Worm (Caenorhabditis elegans): ENCODE data around the gene D2007.1.
A peak's percentile ranks its signal among the peaks of the same experiment; 100 is the strongest.

D2007.1 gene

ce11 chrIII:8163788-8164423 is 8.6 kb downstream of the D2007.1 start, which contains the start of gene prp-8 (continued):
- TF ChIP-seq ztf-11 (tag; optimal IDR thresholded peaks at IDR 0.05) (peak in 1 of 2 experiments; percentile 55), nhr-47 (tag; optimal IDR thresholded peaks at IDR 0.05) (peak; percentile 84), lin-15B (tag; optimal IDR thresholded peaks at IDR 0.05) (peak; percentile 89), nhr-12 (tag; optimal IDR thresholded peaks at IDR 0.05) (no peak), vab-15 (tag; optimal IDR thresholded peaks at IDR 0.05) (peak; percentile 95), C04F5.9 (tag; optimal IDR thresholded peaks at IDR 0.05) (peak; percentile 35), ceh-82 (tag; optimal IDR thresholded peaks at IDR 0.05) (peak; percentile 82 to 96 (median 89)), snu-23 (GFP tag; optimal IDR thresholded peaks at IDR 0.05) (peak; percentile 94), sox-4 (tag; optimal IDR thresholded peaks at IDR 0.05) (peak; percentile 55), ceh-8 (GFP tag; optimal IDR thresholded peaks at IDR 0.05) (peak; percentile 44), pax-3 (tag; optimal IDR thresholded peaks at IDR 0.05) (peak; percentile 71), lin-35 (GFP tag; optimal IDR thresholded peaks at IDR 0.05) (peak; percentile 95), snpc-4 (tag; optimal IDR thresholded peaks at IDR 0.05) (no peak), efl-3 (GFP tag; optimal IDR thresholded peaks at IDR 0.05) (no peak), mep-1 (tag; optimal IDR thresholded peaks at IDR 0.05) (peak; percentile 96), ces-1 (GFP tag; optimal IDR thresholded peaks at IDR 0.05) (no peak), unc-86 (tag; optimal IDR thresholded peaks at IDR 0.05) (peak; percentile 80), aly-2 (tag; optimal IDR thresholded peaks at IDR 0.05) (peak; percentile 42), aha-1 (tag; optimal IDR thresholded peaks at IDR 0.05) (no peak), dpl-1 (GFP tag; optimal IDR thresholded peaks at IDR 0.05) (peak; percentile 92 to 95 (median 93)), mab-9 (GFP tag; IDR thresholded peaks at IDR 0.05) (peak; percentile 34; the same call in 1 of the 2 replicates), zag-1 (tag; optimal IDR thresholded peaks at IDR 0.05) (no peak), nhr-28 (tag; optimal IDR thresholded peaks at IDR 0.05) (no peak), unc-98 (GFP tag; IDR thresholded peaks at IDR 0.05) (no peak), swsn-7 (tag; optimal IDR thresholded peaks at IDR 0.05) (peak; percentile 87), lin-14 (GFP tag; optimal IDR thresholded peaks at IDR 0.05) (peak; percentile 93), jun-1 (tag; optimal IDR thresholded peaks at IDR 0.05) (peak; percentile 79), sup-37 (GFP tag; optimal IDR thresholded peaks at IDR 0.05) (peak; percentile 66), mdl-1 (tag; optimal IDR thresholded peaks at IDR 0.05) (peak in 1 of 2 experiments; percentile 87), egl-13 (tag; optimal IDR thresholded peaks at IDR 0.05) (peak; percentile 68), C34B4.2 (tag; optimal IDR thresholded peaks at IDR 0.05) (no peak), ama-1 (optimal IDR thresholded peaks at IDR 0.05) (peak; percentile 51), efl-1 (optimal IDR thresholded peaks at IDR 0.05) (peak; percentile 85 to 93), efl-1 (GFP tag; optimal IDR thresholded peaks at IDR 0.05 in 1 of 2) (peak; percentile 92 to 99), dsc-1 (tag; optimal IDR thresholded peaks at IDR 0.05) (peak; percentile 76), fos-1 (tag; optimal IDR thresholded peaks at IDR 0.05) (peak; percentile 67), F16B12.6 (tag; optimal IDR thresholded peaks at IDR 0.05) (peak; percentile 70), unc-130 (tag; optimal IDR thresholded peaks at IDR 0.05) (peak; percentile 99), lin-13 (GFP tag; optimal IDR thresholded peaks at IDR 0.05) (peak; percentile 88), mef-2 (tag; optimal IDR thresholded peaks at IDR 0.05) (peak; percentile 74), nhr-77 (tag; optimal IDR thresholded peaks at IDR 0.05) (peak; percentile 85), pag-3 (tag; optimal IDR thresholded peaks at IDR 0.05; ENCODE audit: borderline replicate concordance, insufficient read depth) (peak; percentile 62), ceh-90 (tag; optimal IDR thresholded peaks at IDR 0.05) (no peak), pqm-1 (tag; optimal IDR thresholded peaks at IDR 0.05) (no peak)

- TF ChIP-seq efl-1 (optimal IDR thresholded peaks at IDR 0.05) (no peak), efl-1 (GFP tag; optimal IDR thresholded peaks at IDR 0.05 in 1 of 2) (peak in 1 of 2 experiments; percentile 41), ceh-8 (GFP tag; optimal IDR thresholded peaks at IDR 0.05) (no peak), nhr-84 (tag; optimal IDR thresholded peaks at IDR 0.05) (no peak), alr-1 (tag; optimal IDR thresholded peaks at IDR 0.05; ENCODE audit: borderline replicate concordance) (peak; percentile 71), nhr-28 (tag; optimal IDR thresholded peaks at IDR 0.05) (no peak)
Observed at ce11 chrIII:8164771-8165170, 9.5 kb downstream of the D2007.1 start.

Measured in whole organism, L1 larva.